Worm (Caenorhabditis elegans) whole organism, L4 larva: ENCODE results near the gene T19D12.5.

ENCODE experiments used
- ama-1 ChIP-seq: fragments of 150-350 bp; optimal IDR thresholded peaks from 2 replicates; lab custom pipeline; 2014; ENCODE audit warnings: inconsistent platforms, mixed read lengths
- ceh-20 ChIP-seq: fragments of 200-800 bp; sonication (Bioruptor generic); IDR thresholded peaks from 2 replicates; pipeline ENCODE4 v1.3.6; 2022; ENCODE audit warnings: missing genetic modification reagents, missing genetic modification characterization, missing compliant biosample characterization
- daf-8 ChIP-seq: fragments of 200-800 bp; sonication (Bioruptor generic); IDR thresholded peaks from 2 replicates; pipeline ENCODE4 v1.3.6; 2022; ENCODE audit warnings: missing genetic modification characterization, missing compliant biosample characterization
- dpl-1 ChIP-seq: fragments of 150-350 bp; optimal IDR thresholded peaks from 2 replicates; lab custom pipeline; 2014; ENCODE audit warnings: missing biosample characterization, missing genetic modification reagents, missing genetic modification characterization
- duxl-1 ChIP-seq: sonication (generic microtip); optimal IDR thresholded peaks from 2 replicates; lab custom pipeline; 2016; ENCODE audit warnings: mild to moderate bottlenecking, missing genetic modification characterization, moderate library complexity, missing compliant biosample characterization; ENCODE audit not compliant: poor library complexity
- lsy-2 ChIP-seq, 2 experiments: fragments of 150-350 bp in 1 of 2; sonication (generic microtip) in 1 of 2; optimal IDR thresholded peaks; 2 replicates each; lab custom pipeline; 2014 to 2017; ENCODE audit warnings: missing biosample characterization in 2 of 2, missing genetic modification characterization in 2 of 2
- madf-5 ChIP-seq, 2 experiments: fragments of 200-800 bp; sonication (Bioruptor generic); IDR thresholded peaks; 2 replicates each; pipeline ENCODE4 v1.3.6; 2022; ENCODE audit warnings: missing compliant biosample characterization in 2 of 2, missing genetic modification characterization in 2 of 2
- madf-9 ChIP-seq: fragments of 200-800 bp; sonication (Bioruptor generic); conservative IDR thresholded peaks from 2 replicates; pipeline ENCODE4 v1.3.6; 2022; ENCODE audit warnings: missing genetic modification reagents, missing genetic modification characterization, missing compliant biosample characterization
- nhr-237 ChIP-seq: sonication (generic microtip); optimal IDR thresholded peaks from 2 replicates; lab custom pipeline; 2017; ENCODE audit warnings: missing biosample characterization, missing genetic modification characterization
- nhr-25 ChIP-seq: sonication (generic microtip); optimal IDR thresholded peaks from 2 replicates; lab custom pipeline; 2017; ENCODE audit warnings: missing genetic modification characterization, mild to moderate bottlenecking, missing compliant biosample characterization, antibody characterized with exemption, moderate library complexity, borderline replicate concordance; ENCODE audit not compliant: insufficient read depth
- nhr-77 ChIP-seq: fragments of 150-350 bp; optimal IDR thresholded peaks from 2 replicates; lab custom pipeline; 2014; ENCODE audit warnings: missing biosample characterization, missing genetic modification characterization
- set-16 ChIP-seq: fragments of 200-800 bp; sonication (Bioruptor generic); IDR thresholded peaks from 2 replicates; pipeline ENCODE4 v1.3.6; 2022; ENCODE audit warnings: missing genetic modification reagents, missing genetic modification characterization, missing compliant biosample characterization
- unc-39 ChIP-seq: sonication (generic microtip); optimal IDR thresholded peaks from 2 replicates; lab custom pipeline; 2017; ENCODE audit warnings: missing biosample characterization, missing genetic modification characterization
- unc-62 ChIP-seq, 3 experiments: fragments of 150-350 bp in 1 of 3; sonication (generic microtip); optimal IDR thresholded peaks in 2 of 3; peaks in 1 of 3; 1 replicate in 1 of 3; 2 replicates in 2 of 3; lab custom pipeline; 2014 to 2017; ENCODE audit warnings: missing biosample characterization in 3 of 3, missing genetic modification characterization in 3 of 3, missing genetic modification reagents in 3 of 3, missing genotype in 1 of 3

DNA sequence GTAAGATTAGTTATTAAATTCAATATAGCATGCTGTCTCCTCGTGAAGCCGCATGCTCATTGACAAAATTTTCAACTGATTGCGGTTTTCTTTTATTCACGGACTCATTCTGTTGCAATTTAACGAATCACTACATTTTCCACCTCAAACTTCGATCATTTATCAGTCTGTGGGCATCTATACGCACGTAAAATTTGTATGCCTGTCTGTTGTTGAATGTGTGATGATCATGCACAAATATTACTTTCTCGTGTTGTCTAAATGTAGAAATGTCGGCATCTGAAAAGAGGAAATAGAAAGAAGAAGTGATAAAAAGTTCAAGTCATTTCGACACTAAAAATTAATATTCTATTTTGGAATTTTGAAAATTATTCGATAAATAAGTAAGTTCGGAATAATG lies 23.5 kb downstream of the T19D12.5 start:
- no peak for TF ChIP-seq madf-5 (GFP tag; IDR thresholded peaks at IDR 0.05; lab: Robert Waterston, UW)
- TF ChIP-seq nhr-237 (tag; lab: Kevin White, UChicago), result no peak
- no peak for TF ChIP-seq duxl-1 (tag; lab: Kevin White, UChicago)
- no peak for TF ChIP-seq unc-62 (GFP tag; optimal IDR thresholded peaks at IDR 0.05 in 1 of 2; lab: Kevin White, UChicago)
- no peak for TF ChIP-seq unc-62 (tag; optimal IDR thresholded peaks at IDR 0.05; lab: Kevin White, UChicago)
- TF ChIP-seq unc-39 (tag; lab: Kevin White, UChicago), result no peak
- no peak for TF ChIP-seq lsy-2 (tag; optimal IDR thresholded peaks at IDR 0.05; lab: Kevin White, UChicago)
- TF ChIP-seq dpl-1, result no peak
- no peak for TF ChIP-seq nhr-25 (tag; lab: Kevin White, UChicago)
- no peak for TF ChIP-seq set-16 (GFP tag; lab: Robert Waterston, UW)
- TF ChIP-seq ama-1 (lab: Kevin White, UChicago), result no peak
- TF ChIP-seq ceh-20 (GFP tag; lab: Robert Waterston, UW), result no peak
- no peak for TF ChIP-seq madf-9 (GFP tag; lab: Robert Waterston, UW)
- no peak for TF ChIP-seq nhr-77 (tag; lab: Kevin White, UChicago)
- TF ChIP-seq daf-8 (GFP tag; lab: Robert Waterston, UW), result no peak
